Fruit fly (Drosophila melanogaster): ENCODE results near the gene t-cup.
A peak's percentile ranks its signal among the peaks of the same experiment; 100 is the strongest.

The t-cup gene

DNA sequence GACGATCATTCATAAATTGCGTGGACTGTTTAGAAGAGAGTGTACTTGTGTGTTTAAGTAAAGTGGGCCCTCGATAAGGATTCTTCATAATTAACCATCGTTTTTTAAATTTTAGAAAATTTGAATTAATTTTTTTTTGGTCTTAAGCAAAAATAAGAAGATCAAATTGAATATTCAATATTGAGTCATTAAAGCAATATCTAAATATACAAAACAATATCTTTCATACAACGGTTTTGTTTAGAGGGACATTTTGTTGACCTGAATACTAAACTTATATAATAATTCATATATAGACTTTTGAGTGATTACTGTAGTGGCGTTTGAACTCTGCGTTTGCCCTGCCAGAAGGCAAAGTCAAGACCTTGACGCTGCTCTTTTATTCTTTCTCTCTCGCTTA, 44.9 kb upstream of the t-cup start (continued):
- TF ChIP-seq CG4617 (GFP tag; optimal IDR thresholded peaks at IDR 0.05; ENCODE audit: borderline replicate concordance) (no peak), pita (GFP tag; optimal IDR thresholded peaks at IDR 0.05) (no peak), CG4328 (GFP tag; optimal IDR thresholded peaks at IDR 0.05) (no peak), Hand (GFP tag; optimal IDR thresholded peaks at IDR 0.05) (peak; percentile 67), aop (GFP tag; IDR thresholded peaks at IDR 0.05) (no peak), Rx (GFP tag; IDR thresholded peaks at IDR 0.05) (no peak), CG13894 (tag; optimal IDR thresholded peaks at IDR 0.05) (peak; percentile 70), CG14441 (GFP tag; IDR thresholded peaks at IDR 0.05) (no peak), usp (GFP tag; optimal IDR thresholded peaks at IDR 0.05) (no peak), CG11696 (GFP tag; IDR thresholded peaks at IDR 0.05) (0 out of 2 replicates have a peak, but pooled peaks have one; percentile 26), CG34224 (GFP tag; IDR thresholded peaks at IDR 0.05; ENCODE audit: partially characterized antibody) (no peak), exex (tag; optimal IDR thresholded peaks at IDR 0.05) (peak; percentile 11), CG10654 (GFP tag; optimal IDR thresholded peaks at IDR 0.05) (no peak), Dek (tag; optimal IDR thresholded peaks at IDR 0.05) (peak; percentile 76), gem (tag; optimal IDR thresholded peaks at IDR 0.05) (peak; percentile 73), en (GFP tag; optimal IDR thresholded peaks at IDR 0.05) (no peak), hbn (GFP tag; IDR thresholded peaks at IDR 0.05; ENCODE audit: partially characterized antibody) (no peak), Hmr (GFP tag; optimal IDR thresholded peaks at IDR 0.05) (peak; percentile 74), Sin3A (optimal IDR thresholded peaks at IDR 0.05) (no peak), CG12769 (tag; optimal IDR thresholded peaks at IDR 0.05) (no peak), Hr3 (GFP tag; optimal IDR thresholded peaks at IDR 0.05) (peak; percentile 32), CG10462 (GFP tag; optimal IDR thresholded peaks at IDR 0.05) (no peak), z (GFP tag; IDR thresholded peaks at IDR 0.05) (no peak), CG7745 (tag; optimal IDR thresholded peaks at IDR 0.05) (no peak), CG10267 (tag; optimal IDR thresholded peaks at IDR 0.05) (peak; percentile 28), CG13624 (GFP tag; optimal IDR thresholded peaks at IDR 0.05) (peak; percentile 22), CG32772 (GFP tag; IDR thresholded peaks at IDR 0.05) (no peak), CG17802 (tag; optimal IDR thresholded peaks at IDR 0.05) (no peak), vvl (GFP tag; IDR thresholded peaks at IDR 0.05) (no peak), CG30020 (tag; optimal IDR thresholded peaks at IDR 0.05) (no peak), Ssrp (tag; optimal IDR thresholded peaks at IDR 0.05) (no peak), sqz (GFP tag; optimal IDR thresholded peaks at IDR 0.05) (no peak), nau (GFP tag; optimal IDR thresholded peaks at IDR 0.05) (no peak), Bteb2 (GFP tag; optimal IDR thresholded peaks at IDR 0.05) (peak; percentile 26), ERR (GFP tag; optimal IDR thresholded peaks at IDR 0.05) (no peak), zfh2 (GFP tag; optimal IDR thresholded peaks at IDR 0.05) (peak; percentile 41), Spps (tag; optimal IDR thresholded peaks at IDR 0.05) (no peak), CG4854 (GFP tag; optimal IDR thresholded peaks at IDR 0.05) (no peak), CG10147 (GFP tag; optimal IDR thresholded peaks at IDR 0.05) (peak; percentile 85), ro (GFP tag; IDR thresholded peaks at IDR 0.05) (no peak), Hmx (GFP tag; optimal IDR thresholded peaks at IDR 0.05) (no peak), nmo (GFP tag; optimal IDR thresholded peaks at IDR 0.05) (peak; percentile 11), PHDP (tag; optimal IDR thresholded peaks at IDR 0.05) (peak; percentile 74), CG6683 (GFP tag; optimal IDR thresholded peaks at IDR 0.05) (no peak), shn (GFP tag; optimal IDR thresholded peaks at IDR 0.05) (no peak), fru (optimal IDR thresholded peaks at IDR 0.05) (no peak), Ada2b (GFP tag; IDR thresholded peaks at IDR 0.05) (peak; percentile 24; the same call in 1 of the 2 replicates), Ptx1 (GFP tag; IDR thresholded peaks at IDR 0.05) (no peak), fd3F (GFP tag; optimal IDR thresholded peaks at IDR 0.05) (peak; percentile 39), CG8478 (optimal IDR thresholded peaks at IDR 0.05) (no peak), CG14667 (GFP tag; IDR thresholded peaks at IDR 0.05) (no peak), Doc3 (GFP tag; IDR thresholded peaks at IDR 0.05; ENCODE audit: partially characterized antibody) (no peak)
